Worm (Caenorhabditis elegans) whole organism, L4/young adult: ENCODE data around the gene C04G6.2.

Experiments used
- W03F9.2 ChIP-seq: fragments of 150-350 bp; optimal IDR thresholded peaks from 2 replicates; lab custom pipeline; 2014; ENCODE audit warnings: missing biosample characterization, missing genetic modification characterization
- dao-5 ChIP-seq: sonication (generic microtip); optimal IDR thresholded peaks from 2 replicates; lab custom pipeline; 2016; ENCODE audit warnings: missing genotype, missing genetic modification characterization, moderate library complexity, missing compliant biosample characterization
- him-1 ChIP-seq: sonication (generic microtip); optimal IDR thresholded peaks from 2 replicates; lab custom pipeline; 2016; ENCODE audit warnings: missing genotype, missing genetic modification reagents, missing genetic modification characterization, missing compliant biosample characterization

The C04G6.2 gene

ce11 chrII:5061794-5062368 lies 31.1 kb upstream of the C04G6.2 start, which contains the start of gene smc-5:
smc-5 (plus strand) TSS chrII:5062125.
- no peak for TF ChIP-seq W03F9.2 (tag; lab: Kevin White, UChicago)
- no peak for TF ChIP-seq him-1 (tag; lab: Kevin White, UChicago)
- no peak for TF ChIP-seq dao-5 (tag; lab: Kevin White, UChicago)

ce11 chrII:5066967-5067366 lies 26.1 kb upstream of the C04G6.2 start:
- no peak for TF ChIP-seq him-1 (tag; lab: Kevin White, UChicago)
- no peak for TF ChIP-seq W03F9.2 (tag; lab: Kevin White, UChicago)
- no peak for TF ChIP-seq dao-5 (tag; lab: Kevin White, UChicago)

ce11 chrII:5067927-5068326 lies 25.1 kb upstream of the C04G6.2 start, which contains the start of gene C27A2.8:
C27A2.8 (minus strand) TSS chrII:5068043.
- no peak for TF ChIP-seq dao-5 (tag; lab: Kevin White, UChicago)
- no peak for TF ChIP-seq him-1 (tag; lab: Kevin White, UChicago)
- no peak for TF ChIP-seq W03F9.2 (tag; lab: Kevin White, UChicago)

- TF ChIP-seq W03F9.2 (tag; lab: Kevin White, UChicago), result no peak
Observed at ce11 chrII:5069525-5069924, 23.5 kb upstream of the C04G6.2 start, which contains the start of gene idpb-2. idpb-2 (minus strand) TSS chrII:5069625.

DNA sequence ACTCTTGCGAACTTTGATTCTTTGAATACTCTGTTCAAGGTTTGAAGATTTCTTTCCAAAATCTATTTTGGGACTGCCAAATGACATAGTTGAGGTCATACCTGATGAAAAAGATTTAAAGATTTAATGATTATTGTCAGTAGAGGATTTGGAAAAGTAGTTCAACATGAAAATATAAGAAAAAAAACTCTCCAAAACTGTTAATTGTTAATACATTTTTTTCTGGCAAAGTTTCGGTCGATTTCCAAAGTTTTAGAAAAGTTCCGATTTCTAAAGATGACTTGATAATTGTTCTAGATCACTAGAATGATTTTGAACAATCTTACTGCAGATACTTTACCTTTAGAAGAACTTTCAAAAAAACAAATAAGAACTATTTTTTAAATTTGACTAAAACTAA lies 21.8 kb upstream of the C04G6.2 start, which contains the start of gene C27A2.7:
C27A2.7 (minus strand) TSS at position 101 of the 400 bp plus-strand sequence.
- TF ChIP-seq him-1 (tag; lab: Kevin White, UChicago) (no peak), W03F9.2 (tag; lab: Kevin White, UChicago) (no peak), dao-5 (tag; lab: Kevin White, UChicago) (no peak)

ce11 chrII:5081124-5081913 lies 11.7 kb upstream of the C04G6.2 start, which contains the start of gene dsh-2:
dsh-2 (minus strand) TSS chrII:5081174.
- TF ChIP-seq W03F9.2 (tag; lab: Kevin White, UChicago), result peak; percentile 45
- no peak for TF ChIP-seq dao-5 (tag; lab: Kevin White, UChicago)
- TF ChIP-seq him-1 (tag; lab: Kevin White, UChicago), result no peak

DNA sequence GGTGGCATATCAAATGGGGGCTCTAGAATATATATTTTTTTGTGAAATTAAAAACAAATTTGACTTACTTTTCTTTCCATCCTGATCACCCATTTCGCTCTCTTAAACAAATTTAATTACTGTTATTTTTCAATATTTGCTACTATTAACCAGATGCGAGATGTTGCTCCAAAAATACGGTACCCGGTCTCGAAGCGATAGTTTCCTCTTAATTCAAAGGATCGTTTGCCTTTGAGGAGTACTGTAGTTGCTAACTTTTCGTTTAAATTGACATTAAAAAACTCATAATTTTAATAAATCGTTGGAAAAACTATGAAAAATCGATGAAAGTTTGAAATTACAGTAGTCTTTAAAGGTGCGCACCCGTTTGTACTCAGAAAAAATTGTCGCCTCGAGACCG lies 9.7 kb upstream of the C04G6.2 start, which contains the start of gene C04G6.4:
C04G6.4 (minus strand) TSS at position 101 of the 400 bp plus-strand sequence.
- TF ChIP-seq dao-5 (tag; lab: Kevin White, UChicago), result no peak
- no peak for TF ChIP-seq W03F9.2 (tag; lab: Kevin White, UChicago)
- TF ChIP-seq him-1 (tag; lab: Kevin White, UChicago), result no peak

DNA sequence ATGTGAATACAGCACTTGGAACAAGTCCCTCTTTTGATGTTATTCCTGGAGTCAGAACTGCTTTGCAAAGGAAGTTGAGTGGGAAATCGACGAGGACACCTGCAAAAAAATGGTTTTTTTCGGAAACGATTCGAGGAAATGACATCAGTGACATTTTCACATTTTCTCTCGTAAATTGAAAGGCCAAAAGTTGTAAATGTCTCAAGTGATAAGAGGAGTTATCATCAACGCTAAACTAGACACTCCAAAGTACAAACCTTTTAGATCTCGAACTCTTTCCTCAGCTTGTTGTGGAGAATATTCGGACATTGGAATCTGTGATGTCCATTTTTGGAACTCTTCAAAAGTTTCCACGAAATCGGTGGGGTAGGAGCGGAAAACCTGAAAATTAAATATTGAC lies 8.8 kb upstream of the C04G6.2 start:
- no peak for TF ChIP-seq dao-5 (tag; lab: Kevin White, UChicago)

- TF ChIP-seq him-1 (tag; lab: Kevin White, UChicago) (no peak), W03F9.2 (tag; lab: Kevin White, UChicago) (no peak), dao-5 (tag; lab: Kevin White, UChicago) (no peak)
Observed at ce11 chrII:5085450-5085849, 7.6 kb upstream of the C04G6.2 start, which contains the start of gene txt-9. txt-9 (plus strand) TSS chrII:5085785.

DNA sequence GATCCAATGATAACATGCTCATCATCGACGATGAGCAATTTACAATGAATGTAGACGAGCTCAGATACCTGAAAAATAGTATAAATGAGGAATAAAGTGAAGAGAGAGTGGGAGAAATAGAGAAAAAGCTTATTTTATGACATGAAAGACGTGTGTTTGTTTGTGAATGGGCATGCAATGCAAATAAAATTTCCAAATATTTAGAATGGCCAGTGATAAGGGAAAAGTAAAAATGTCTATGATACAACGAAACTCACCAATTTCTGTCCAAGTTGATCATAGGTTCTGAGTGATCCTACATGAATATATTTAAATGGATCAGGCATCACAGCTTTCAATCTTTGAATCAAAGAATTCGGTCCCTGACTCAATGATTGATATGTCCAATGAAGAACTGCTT lies 6.9 kb upstream of the C04G6.2 start:
- TF ChIP-seq W03F9.2 (tag; lab: Kevin White, UChicago), result no peak
- no peak for TF ChIP-seq dao-5 (tag; lab: Kevin White, UChicago)
- TF ChIP-seq him-1 (tag; lab: Kevin White, UChicago), result no peak

ce11 chrII:5091640-5092243 lies 1.3 kb upstream of the C04G6.2 start, which contains the start of gene pld-1:
pld-1 (minus strand) TSS chrII:5091690.
- TF ChIP-seq dao-5 (tag; lab: Kevin White, UChicago) (no peak), W03F9.2 (tag; lab: Kevin White, UChicago) (peak; percentile 34), him-1 (tag; lab: Kevin White, UChicago) (no peak)

DNA sequence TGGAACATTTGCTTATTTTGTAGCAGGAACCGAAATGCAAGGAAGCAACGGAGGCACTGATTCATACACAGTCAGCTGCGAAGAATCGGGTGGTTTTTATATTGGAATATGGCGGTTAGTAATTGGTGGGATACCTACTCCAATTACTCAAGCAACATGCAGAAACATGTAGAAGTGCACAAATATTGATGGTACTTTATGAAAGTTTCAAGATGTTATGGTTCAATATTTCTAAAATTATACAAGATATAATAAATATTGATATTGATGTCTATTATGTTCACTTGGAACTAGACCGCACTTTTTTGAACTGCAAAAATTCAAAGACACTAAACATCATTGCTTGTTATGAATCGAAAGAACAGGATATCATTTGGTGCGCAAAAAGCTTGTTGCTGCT lies 914 bp downstream of the C04G6.2 start, which contains the start of gene C04G6.13:
C04G6.13 (plus strand) TSS at position 301 of the 400 bp plus-strand sequence.
- TF ChIP-seq dao-5 (tag; lab: Kevin White, UChicago) (no peak), him-1 (tag; lab: Kevin White, UChicago) (no peak), W03F9.2 (tag; lab: Kevin White, UChicago) (no peak)

DNA sequence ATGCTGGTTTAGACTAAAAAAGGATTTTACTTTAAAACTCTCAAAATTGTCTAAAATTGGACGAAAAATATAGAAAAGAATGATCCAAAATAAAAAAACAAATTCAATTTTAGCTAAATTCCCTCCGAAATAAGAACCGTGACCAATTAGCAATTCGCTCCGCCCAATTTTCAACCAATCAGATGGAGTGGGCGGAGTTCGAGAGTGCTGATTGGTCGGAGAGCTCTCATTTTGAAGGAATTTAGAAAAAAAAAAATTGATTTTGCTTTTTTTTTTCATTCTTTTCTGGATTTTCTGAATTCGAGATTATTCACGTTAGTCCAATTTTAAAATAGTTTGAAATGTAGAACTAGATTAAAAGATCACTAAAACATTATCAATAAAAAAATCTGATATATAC lies 6.0 kb downstream of the C04G6.2 start:
- TF ChIP-seq him-1 (tag; lab: Kevin White, UChicago), result no peak
- TF ChIP-seq dao-5 (tag; lab: Kevin White, UChicago), result no peak
- TF ChIP-seq W03F9.2 (tag; lab: Kevin White, UChicago), result no peak
